Worm (Caenorhabditis elegans) whole organism, L1 larva: ENCODE results near the gene F20D6.15.

Source experiments
- C04F5.9 ChIP-seq: sonication (generic microtip); optimal IDR thresholded peaks from 2 replicates; lab custom pipeline; 2016; ENCODE audit warnings: missing genetic modification characterization, missing compliant biosample characterization
- Y116A8C.19 ChIP-seq: sonication (generic microtip); optimal IDR thresholded peaks from 2 replicates; lab custom pipeline; 2016; ENCODE audit warnings: missing compliant biosample characterization, missing genetic modification characterization, borderline replicate concordance
- aha-1 ChIP-seq: fragments of 150-350 bp; optimal IDR thresholded peaks from 2 replicates; lab custom pipeline; 2014; ENCODE audit warnings: missing biosample characterization, missing genetic modification characterization
- alr-1 ChIP-seq: fragments of 200-800 bp; sonication (Bioruptor generic); optimal IDR thresholded peaks from 2 replicates; lab custom pipeline; 2018; ENCODE audit warnings: borderline replicate concordance, mild to moderate bottlenecking, missing genetic modification characterization, missing compliant biosample characterization
- ama-1 ChIP-seq: fragments of 150-350 bp; optimal IDR thresholded peaks from 2 replicates; lab custom pipeline; 2014
- blmp-1 ChIP-seq: fragments of 150-350 bp; optimal IDR thresholded peaks from 2 replicates; lab custom pipeline; 2014; ENCODE audit warnings: missing biosample characterization, missing genetic modification characterization
- ceh-8 ChIP-seq: fragments of 200-800 bp; sonication (Bioruptor generic); optimal IDR thresholded peaks from 2 replicates; lab custom pipeline; 2018; ENCODE audit warnings: mild to moderate bottlenecking, missing genetic modification characterization, moderate library complexity, missing compliant biosample characterization
- ceh-88 ChIP-seq: fragments of 200-800 bp; sonication (Bioruptor generic); IDR thresholded peaks from 2 replicates; pipeline ENCODE4 v1.3.6; 2022; ENCODE audit warnings: missing genetic modification characterization, missing compliant biosample characterization
- dpl-1 ChIP-seq, 3 experiments: fragments of 150-350 bp in 2 of 3; sonication (generic microtip) in 1 of 3; optimal IDR thresholded peaks; 2 replicates each; lab custom pipeline; 2014 to 2017; ENCODE audit warnings: missing biosample characterization in 3 of 3, missing genetic modification characterization in 3 of 3, missing genetic modification reagents in 3 of 3
- efl-1 ChIP-seq, 4 experiments: fragments of 150-350 bp; optimal IDR thresholded peaks in 3 of 4; peaks in 1 of 4; 1 replicate in 1 of 4; 2 replicates in 3 of 4; lab custom pipeline; 2014; ENCODE audit warnings: missing biosample characterization in 2 of 4, missing genetic modification characterization in 2 of 4, missing genetic modification reagents in 2 of 4
- egl-27 ChIP-seq, 2 experiments: fragments of 150-350 bp in 1 of 2; sonication (generic microtip); optimal IDR thresholded peaks; 3 replicates each; lab custom pipeline; 2017 to 2018; ENCODE audit warnings: missing biosample characterization in 2 of 2, missing genetic modification characterization in 2 of 2, missing genetic modification reagents in 2 of 2
- ets-5 ChIP-seq: fragments of 200-800 bp; sonication (Bioruptor generic); IDR thresholded peaks from 2 replicates; pipeline ENCODE4 v1.3.6; 2022; ENCODE audit warnings: missing genetic modification characterization, missing compliant biosample characterization
- fkh-4 ChIP-seq: sonication (generic microtip); optimal IDR thresholded peaks from 2 replicates; lab custom pipeline; 2016; ENCODE audit warnings: missing compliant biosample characterization, missing genetic modification characterization, borderline replicate concordance
- fkh-8 ChIP-seq: sonication (generic microtip); optimal IDR thresholded peaks from 2 replicates; lab custom pipeline; 2016; ENCODE audit warnings: mild to moderate bottlenecking, missing genetic modification characterization, missing compliant biosample characterization
- fos-1 ChIP-seq: fragments of 150-350 bp; optimal IDR thresholded peaks from 2 replicates; lab custom pipeline; 2014; ENCODE audit warnings: missing biosample characterization, missing genetic modification characterization
- grh-1 ChIP-seq: fragments of 200-800 bp; sonication (Bioruptor generic); IDR thresholded peaks from 2 replicates; pipeline ENCODE4 v1.3.6; 2022; ENCODE audit warnings: missing genetic modification reagents, missing genetic modification characterization, missing compliant biosample characterization
- hlh-17 ChIP-seq: fragments of 200-800 bp; sonication (Bioruptor generic); optimal IDR thresholded peaks from 2 replicates; lab custom pipeline; 2018; ENCODE audit warnings: missing genetic modification characterization, mild to moderate bottlenecking, missing compliant biosample characterization, moderate library complexity, borderline replicate concordance
- irx-1 ChIP-seq: sonication (generic microtip); optimal IDR thresholded peaks from 2 replicates; lab custom pipeline; 2016; ENCODE audit warnings: missing genetic modification characterization, missing compliant biosample characterization
- lin-14 ChIP-seq: fragments of 200-800 bp; sonication (Bioruptor generic); optimal IDR thresholded peaks from 2 replicates; lab custom pipeline; 2018; ENCODE audit warnings: mild to moderate bottlenecking, missing genetic modification characterization, moderate library complexity, missing compliant biosample characterization
- lin-35 ChIP-seq, 2 experiments: fragments of 150-350 bp; optimal IDR thresholded peaks; 2 replicates each; lab custom pipeline; 2014; ENCODE audit warnings: missing biosample characterization in 2 of 2, missing genetic modification characterization in 2 of 2, missing genetic modification reagents in 2 of 2
- lsy-2 ChIP-seq, 2 experiments: fragments of 150-350 bp; optimal IDR thresholded peaks; 2 replicates each; lab custom pipeline; 2014; ENCODE audit warnings: missing biosample characterization in 2 of 2, missing genetic modification characterization in 2 of 2
- mab-9 ChIP-seq: fragments of 200-800 bp; sonication (Bioruptor generic); IDR thresholded peaks from 2 replicates; pipeline ENCODE4 v1.3.6; 2022; ENCODE audit warnings: missing genetic modification reagents, missing genetic modification characterization, missing compliant biosample characterization
- nhr-11 ChIP-seq: fragments of 150-350 bp; optimal IDR thresholded peaks from 2 replicates; lab custom pipeline; 2014; ENCODE audit warnings: missing biosample characterization, missing genetic modification characterization
- nhr-12 ChIP-seq: sonication (generic microtip); optimal IDR thresholded peaks from 2 replicates; lab custom pipeline; 2017; ENCODE audit warnings: missing biosample characterization, missing genetic modification characterization
- nhr-237 ChIP-seq: fragments of 150-350 bp; optimal IDR thresholded peaks from 2 replicates; lab custom pipeline; 2014; ENCODE audit warnings: missing biosample characterization, missing genetic modification characterization
- nhr-47 ChIP-seq: sonication (generic microtip); optimal IDR thresholded peaks from 2 replicates; lab custom pipeline; 2016; ENCODE audit warnings: mild to moderate bottlenecking, missing genetic modification characterization, moderate library complexity, missing compliant biosample characterization
- nhr-84 ChIP-seq: sonication (generic microtip); optimal IDR thresholded peaks from 2 replicates; lab custom pipeline; 2017; ENCODE audit warnings: missing biosample characterization, missing genetic modification characterization
- nhr-90 ChIP-seq: sonication (generic microtip); optimal IDR thresholded peaks from 2 replicates; lab custom pipeline; 2016; ENCODE audit warnings: mild to moderate bottlenecking, missing genetic modification characterization, missing compliant biosample characterization; ENCODE audit not compliant: poor library complexity
- pag-3 ChIP-seq: sonication (generic microtip); optimal IDR thresholded peaks from 2 replicates; lab custom pipeline; 2017; ENCODE audit warnings: missing genetic modification characterization, mild to moderate bottlenecking, missing compliant biosample characterization, antibody characterized with exemption, borderline replicate concordance; ENCODE audit not compliant: insufficient read depth
- rnt-1 ChIP-seq: sonication (generic microtip); optimal IDR thresholded peaks from 2 replicates; lab custom pipeline; 2016; ENCODE audit warnings: mild to moderate bottlenecking, missing genetic modification characterization, moderate library complexity, missing compliant biosample characterization
- snu-23 ChIP-seq: sonication (generic microtip); optimal IDR thresholded peaks from 2 replicates; lab custom pipeline; 2016; ENCODE audit warnings: missing genetic modification characterization, missing compliant biosample characterization
- sptf-1 ChIP-seq: fragments of 150-350 bp; optimal IDR thresholded peaks from 2 replicates; lab custom pipeline; 2014; ENCODE audit warnings: missing biosample characterization, missing genetic modification characterization
- swsn-7 ChIP-seq: sonication (generic microtip); optimal IDR thresholded peaks from 2 replicates; lab custom pipeline; 2016; ENCODE audit warnings: missing genetic modification characterization, missing compliant biosample characterization
- unc-130 ChIP-seq: fragments of 150-350 bp; optimal IDR thresholded peaks from 2 replicates; lab custom pipeline; 2017; ENCODE audit warnings: missing biosample characterization, missing genetic modification characterization, inconsistent platforms
- unc-30 ChIP-seq: sonication (generic microtip); optimal IDR thresholded peaks from 2 replicates; lab custom pipeline; 2017; ENCODE audit warnings: missing biosample characterization, missing genetic modification characterization
- unc-62 ChIP-seq: fragments of 150-350 bp; optimal IDR thresholded peaks from 2 replicates; lab custom pipeline; 2014; ENCODE audit warnings: missing biosample characterization, missing genetic modification reagents, missing genetic modification characterization
- unc-86 ChIP-seq: sonication (generic microtip); optimal IDR thresholded peaks from 2 replicates; lab custom pipeline; 2016; ENCODE audit warnings: missing genetic modification characterization, missing compliant biosample characterization
- vab-15 ChIP-seq: sonication (generic microtip); optimal IDR thresholded peaks from 2 replicates; lab custom pipeline; 2017; ENCODE audit warnings: missing genotype, mild to moderate bottlenecking, missing genetic modification characterization, missing compliant biosample characterization
- xbp-1 ChIP-seq: sonication (generic microtip); optimal IDR thresholded peaks from 2 replicates; lab custom pipeline; 2016; ENCODE audit warnings: missing genetic modification characterization, missing compliant biosample characterization
- zag-1 ChIP-seq: fragments of 150-350 bp; optimal IDR thresholded peaks from 2 replicates; lab custom pipeline; 2014; ENCODE audit warnings: missing biosample characterization, missing genetic modification characterization

F20D6.15 gene

DNA sequence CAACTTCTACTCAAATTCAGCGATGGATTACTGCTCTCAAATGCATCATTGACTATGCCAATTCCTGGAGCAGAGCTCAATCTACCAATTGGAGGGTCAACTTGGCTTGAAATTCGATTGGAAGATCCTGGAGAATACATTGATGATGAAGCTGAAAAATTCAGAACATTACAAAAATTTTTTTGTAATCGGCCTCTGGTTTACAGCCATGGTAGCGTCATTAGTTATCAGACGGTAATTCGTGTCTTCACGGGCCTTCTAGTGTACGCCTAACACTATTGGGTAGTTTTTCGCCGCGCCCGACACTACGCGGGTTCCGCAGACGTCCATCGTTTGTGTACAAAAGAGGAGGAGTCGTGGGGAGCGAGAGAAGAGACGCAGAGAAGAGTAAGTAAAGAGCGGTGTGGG is 40.4 kb upstream of the F20D6.15 start (continued):
- TF ChIP-seq ceh-88 (GFP tag; lab: Robert Waterston, UW) (peak; percentile 63), unc-86 (tag; lab: Kevin White, UChicago) (peak; percentile 71), hlh-17 (GFP tag; lab: Kevin White, UChicago) (no peak), pag-3 (tag; lab: Kevin White, UChicago) (no peak), nhr-237 (tag; lab: Kevin White, UChicago) (no peak), snu-23 (GFP tag; lab: Kevin White, UChicago) (peak; percentile 92), lin-14 (peak; percentile 89), irx-1 (peak; percentile 81), sptf-1 (tag; lab: Kevin White, UChicago) (no peak), xbp-1 (tag; lab: Kevin White, UChicago) (peak; percentile 86), alr-1 (tag; lab: Kevin White, UChicago) (no peak), blmp-1 (tag; lab: Kevin White, UChicago) (no peak), zag-1 (tag; lab: Kevin White, UChicago) (no peak), aha-1 (no peak), nhr-47 (tag; lab: Kevin White, UChicago) (peak; percentile 90), ceh-8 (GFP tag; lab: Kevin White, UChicago) (no peak), swsn-7 (tag; lab: Kevin White, UChicago) (peak; percentile 95), unc-62 (GFP tag; lab: Kevin White, UChicago) (no peak), unc-130 (tag; lab: Kevin White, UChicago) (peak; percentile 14), egl-27 (tag; optimal IDR thresholded peaks at IDR 0.05; lab: Kevin White, UChicago) (no peak), vab-15 (tag; lab: Kevin White, UChicago) (no peak), ama-1 (lab: Kevin White, UChicago) (peak; percentile 94), fkh-8 (tag; lab: Kevin White, UChicago) (peak; percentile 53), ets-5 (GFP tag; lab: Robert Waterston, UW) (no peak), dpl-1 (GFP tag; optimal IDR thresholded peaks at IDR 0.05; lab: Kevin White, UChicago) (peak; percentile 46 to 67 (median 60)), lin-35 (GFP tag; optimal IDR thresholded peaks at IDR 0.05; lab: Kevin White, UChicago) (peak; percentile 53 to 69), nhr-11 (tag; lab: Kevin White, UChicago) (peak; percentile 14), nhr-84 (tag; lab: Kevin White, UChicago) (no peak), C04F5.9 (tag; lab: Kevin White, UChicago) (peak; percentile 30), fkh-4 (peak; percentile 25), nhr-12 (tag; lab: Kevin White, UChicago) (no peak)
- TF ChIP-seq, all 84 proteins: peak for 54

DNA sequence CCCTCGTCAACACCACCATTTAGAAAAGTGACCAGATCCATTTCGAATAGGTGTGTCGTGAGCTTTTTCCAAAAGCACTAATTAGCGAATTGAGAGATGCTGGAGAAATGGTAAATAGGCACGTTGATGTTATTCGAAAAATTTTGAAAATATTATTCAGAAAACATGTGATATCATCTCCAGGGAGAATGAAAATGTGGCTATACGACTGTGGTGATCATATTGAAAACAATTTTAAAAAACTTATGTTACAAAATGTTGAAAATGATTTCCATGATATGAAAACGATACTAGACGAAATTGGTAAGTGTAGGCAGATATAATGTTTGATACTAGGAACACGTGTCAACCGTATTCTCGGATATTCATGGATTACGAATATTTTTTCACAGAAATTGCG is 38.5 kb upstream of the F20D6.15 start, which contains the start of gene K07C11.10:
Gene K07C11.10, minus strand, starts transcription at position 101 of the 400 bp plus-strand sequence.
- TF ChIP-seq hlh-17 (GFP tag; lab: Kevin White, UChicago) (no peak), fkh-8 (tag; lab: Kevin White, UChicago) (peak; percentile 43)

DNA sequence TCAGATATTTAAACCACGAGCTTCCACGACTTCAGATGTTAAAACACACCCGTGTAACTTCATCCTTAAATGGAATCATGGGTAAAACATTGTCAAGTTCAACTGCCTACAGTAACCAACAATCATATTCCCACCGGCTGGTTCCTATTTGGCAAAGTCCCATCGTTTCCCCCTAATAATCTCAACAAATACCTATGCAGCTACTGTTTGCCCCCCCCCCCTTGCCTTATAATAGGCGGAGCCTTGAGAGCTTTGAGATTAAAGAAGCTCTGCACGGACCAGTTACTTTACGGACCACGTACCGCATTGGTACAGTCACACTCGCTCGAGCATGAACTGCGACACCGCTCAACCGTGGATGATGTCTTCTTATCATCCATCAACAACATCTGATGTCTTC is 36.4 kb upstream of the F20D6.15 start, which contains the start of gene pax-1:
Gene pax-1, plus strand, starts transcription at position 301 of the 400 bp plus-strand sequence.
- TF ChIP-seq efl-1 (optimal IDR thresholded peaks at IDR 0.05; lab: Kevin White, UChicago), result no peak
- TF ChIP-seq efl-1 (GFP tag; optimal IDR thresholded peaks at IDR 0.05 in 1 of 2; lab: Kevin White, UChicago), result peak in 1 of 2 experiments; percentile 36
- no peak for TF ChIP-seq mab-9

DNA sequence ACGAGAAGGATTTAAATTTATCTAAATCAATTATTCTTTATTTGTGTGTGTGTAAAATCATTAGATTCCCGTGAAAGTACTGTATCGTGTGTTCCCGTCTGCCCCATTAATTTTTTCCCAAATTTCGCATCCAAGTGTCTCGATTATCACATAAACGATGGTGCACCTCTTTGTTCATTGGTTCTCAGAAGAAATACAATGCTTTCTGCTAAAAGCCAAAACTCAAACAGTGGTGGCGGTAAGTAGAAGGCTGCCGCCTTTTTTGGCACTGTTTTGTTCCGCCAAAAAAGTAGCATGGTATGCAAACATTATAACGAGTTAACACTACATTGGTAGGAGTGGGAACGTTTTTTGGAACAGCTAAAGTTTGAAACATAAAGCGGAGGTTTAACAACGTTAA is 35.1 kb upstream of the F20D6.15 start:
- TF ChIP-seq rnt-1 (tag; lab: Kevin White, UChicago) (no peak), aha-1 (no peak), fos-1 (tag; lab: Kevin White, UChicago) (no peak), grh-1 (GFP tag; lab: Robert Waterston, UW) (no peak), lin-35 (GFP tag; optimal IDR thresholded peaks at IDR 0.05; lab: Kevin White, UChicago) (no peak), unc-86 (tag; lab: Kevin White, UChicago) (no peak), nhr-90 (tag; lab: Kevin White, UChicago) (no peak), Y116A8C.19 (tag; lab: Kevin White, UChicago) (no peak), unc-30 (tag; lab: Kevin White, UChicago) (no peak), lsy-2 (tag; optimal IDR thresholded peaks at IDR 0.05; lab: Kevin White, UChicago) (no peak)
